Fruit fly (Drosophila melanogaster) whole organism, embryonic: ENCODE measurements around the gene HemK2.

Experiments
- Atf-2 ChIP-seq: fragments of 200-800 bp; sonication (Bioruptor generic); optimal IDR thresholded peaks from 2 replicates; lab custom pipeline; 2016; ENCODE audit warnings: missing biosample characterization, missing genetic modification characterization
- Atf6 ChIP-seq: fragments of 200-800 bp; sonication (Bioruptor generic); IDR thresholded peaks from 2 replicates; pipeline ENCODE4 v1.3.6; 2022; ENCODE audit warnings: missing biosample characterization, missing genetic modification characterization
- Bgb ChIP-seq: fragments of 200-800 bp; sonication (Bioruptor generic); IDR thresholded peaks from 2 replicates; pipeline ENCODE4 v1.3.6; 2022; ENCODE audit warnings: missing biosample characterization, missing genetic modification characterization; ENCODE audit not compliant: partially characterized antibody
- BtbVII ChIP-seq: fragments of 200-800 bp; sonication (Bioruptor generic); optimal IDR thresholded peaks from 3 replicates; lab custom pipeline; 2017; ENCODE audit warnings: missing biosample characterization, mild to moderate bottlenecking, missing genetic modification characterization
- CG10209 ChIP-seq: fragments of 200-800 bp; sonication (Bioruptor generic); optimal IDR thresholded peaks from 3 replicates; lab custom pipeline; 2017; ENCODE audit warnings: missing biosample characterization, mild to moderate bottlenecking, missing genetic modification characterization, missing genetic modification reagents
- CG10959 ChIP-seq: fragments of 200-800 bp; sonication (Bioruptor generic); IDR thresholded peaks from 2 replicates; pipeline ENCODE4 v1.3.6; 2022; ENCODE audit warnings: missing biosample characterization, missing genetic modification characterization
- CG12236 ChIP-seq: fragments of 200-800 bp; sonication (Bioruptor generic); optimal IDR thresholded peaks from 2 replicates; lab custom pipeline; 2016; ENCODE audit warnings: missing biosample characterization, missing genetic modification characterization
- CG14667 ChIP-seq: fragments of 200-800 bp; sonication (Bioruptor generic); IDR thresholded peaks from 2 replicates; pipeline ENCODE4 v1.3.6; 2022; ENCODE audit warnings: missing biosample characterization, missing genetic modification characterization
- CG2120 ChIP-seq: fragments of 200-800 bp; sonication (Bioruptor generic); optimal IDR thresholded peaks from 3 replicates; lab custom pipeline; 2016; ENCODE audit warnings: missing biosample characterization, missing genetic modification characterization
- CG2712 ChIP-seq: fragments of 200-800 bp; optimal IDR thresholded peaks from 3 replicates; lab custom pipeline; 2019; ENCODE audit warnings: missing biosample characterization, mild to moderate bottlenecking, missing genetic modification characterization, moderate library complexity
- CG3065 ChIP-seq: fragments of 200-800 bp; sonication (Bioruptor generic); optimal IDR thresholded peaks from 2 replicates; lab custom pipeline; 2016; ENCODE audit warnings: missing biosample characterization, missing genetic modification characterization
- CG3281 ChIP-seq: fragments of 200-800 bp; sonication (Bioruptor generic); optimal IDR thresholded peaks from 3 replicates; lab custom pipeline; 2017; ENCODE audit warnings: missing biosample characterization, mild to moderate bottlenecking, missing genetic modification characterization
- CG4360 ChIP-seq: fragments of 200-800 bp; sonication (Bioruptor generic); IDR thresholded peaks from 2 replicates; pipeline ENCODE4 v1.3.6; 2022; ENCODE audit warnings: missing biosample characterization, missing genetic modification characterization
- CG6272 ChIP-seq: fragments of 200-800 bp; sonication (Bioruptor generic); IDR thresholded peaks from 2 replicates; pipeline ENCODE4 v1.3.6; 2022; ENCODE audit warnings: missing biosample characterization, missing genetic modification characterization
- CG6654 ChIP-seq: fragments of 200-800 bp; sonication (Bioruptor generic); optimal IDR thresholded peaks from 2 replicates; lab custom pipeline; 2017; ENCODE audit warnings: missing biosample characterization, mild to moderate bottlenecking, missing genetic modification characterization
- CG7556 ChIP-seq: fragments of 200-800 bp; sonication (Bioruptor generic); optimal IDR thresholded peaks from 2 replicates; lab custom pipeline; 2017; ENCODE audit warnings: missing biosample characterization, mild to moderate bottlenecking, missing genetic modification characterization
- CG7839 ChIP-seq: fragments of 200-800 bp; sonication (Bioruptor generic); optimal IDR thresholded peaks from 3 replicates; lab custom pipeline; 2018; ENCODE audit warnings: missing biosample characterization, mild to moderate bottlenecking, missing genetic modification characterization, moderate library complexity
- CG7928 ChIP-seq: fragments of 200-800 bp; sonication (Bioruptor generic); optimal IDR thresholded peaks from 2 replicates; lab custom pipeline; 2017; ENCODE audit warnings: missing biosample characterization, mild to moderate bottlenecking, missing genetic modification characterization
- CG8089 ChIP-seq: fragments of 200-800 bp; sonication (Bioruptor generic); optimal IDR thresholded peaks from 3 replicates; lab custom pipeline; 2016; ENCODE audit warnings: missing biosample characterization, missing genetic modification characterization
- CG8388 ChIP-seq: fragments of 200-800 bp; sonication (Bioruptor generic); optimal IDR thresholded peaks from 2 replicates; lab custom pipeline; 2019; ENCODE audit warnings: missing biosample characterization, mild to moderate bottlenecking, missing genetic modification characterization, moderate library complexity
- CG8924 ChIP-seq: fragments of 200-800 bp; optimal IDR thresholded peaks from 3 replicates; lab custom pipeline; 2019; ENCODE audit warnings: missing biosample characterization, mild to moderate bottlenecking, missing genetic modification characterization, moderate library complexity
- Chrac-16 ChIP-seq: fragments of 200-800 bp; sonication (Bioruptor generic); optimal IDR thresholded peaks from 3 replicates; lab custom pipeline; 2016; ENCODE audit warnings: missing biosample characterization, missing genetic modification characterization
- Ets97D ChIP-seq: fragments of 200-800 bp; sonication (Bioruptor generic); optimal IDR thresholded peaks from 3 replicates; lab custom pipeline; 2016; ENCODE audit warnings: missing biosample characterization, missing genetic modification characterization
- Hmx ChIP-seq: fragments of 200-800 bp; sonication (Bioruptor generic); optimal IDR thresholded peaks from 2 replicates; lab custom pipeline; 2016; ENCODE audit warnings: missing biosample characterization, missing genetic modification characterization
- Myb ChIP-seq: fragments of 200-800 bp; sonication (Bioruptor generic); optimal IDR thresholded peaks from 2 replicates; lab custom pipeline; 2016; ENCODE audit warnings: missing biosample characterization, missing genetic modification characterization
- NC2α ChIP-seq: fragments of 200-800 bp; sonication (Bioruptor generic); optimal IDR thresholded peaks from 2 replicates; lab custom pipeline; 2016; ENCODE audit warnings: missing biosample characterization, missing genetic modification characterization
- NK7.1 ChIP-seq: fragments of 200-800 bp; sonication (Bioruptor generic); optimal IDR thresholded peaks from 3 replicates; lab custom pipeline; 2016; ENCODE audit warnings: missing biosample characterization, missing genetic modification characterization
- Poxn ChIP-seq: fragments of 200-800 bp; sonication (Bioruptor generic); IDR thresholded peaks from 2 replicates; pipeline ENCODE4 v1.3.6; 2022; ENCODE audit warnings: missing biosample characterization, missing genetic modification characterization
- Sin3A ChIP-seq: fragments of >200 bp; optimal IDR thresholded peaks from 2 replicates; lab custom pipeline; 2018
- Spps ChIP-seq: fragments of 200-800 bp; sonication (Bioruptor generic); optimal IDR thresholded peaks from 2 replicates; lab custom pipeline; 2018; ENCODE audit warnings: missing biosample characterization, mild to moderate bottlenecking, missing genetic modification characterization
- corto ChIP-seq: fragments of 200-800 bp; sonication (Bioruptor generic); optimal IDR thresholded peaks from 2 replicates; lab custom pipeline; 2016; ENCODE audit warnings: missing biosample characterization, mild to moderate bottlenecking, missing genetic modification characterization, moderate library complexity
- cwo ChIP-seq: fragments of 200-800 bp; sonication (Bioruptor generic); optimal IDR thresholded peaks from 3 replicates; lab custom pipeline; 2017; ENCODE audit warnings: missing biosample characterization, missing genetic modification characterization, mild to moderate bottlenecking, moderate library complexity, missing genetic modification reagents
- danr ChIP-seq: fragments of 200-800 bp; sonication (Bioruptor generic); IDR thresholded peaks from 2 replicates; pipeline ENCODE4 v1.3.6; 2022; ENCODE audit warnings: missing biosample characterization, missing genetic modification characterization
- dpn ChIP-seq, 2 experiments: fragments of 200-800 bp; sonication (Bioruptor generic); optimal IDR thresholded peaks; 3 replicates each; lab custom pipeline; 2016; ENCODE audit warnings: missing biosample characterization in 2 of 2, missing genetic modification characterization in 2 of 2
- emc ChIP-seq: fragments of 200-800 bp; sonication (Bioruptor generic); optimal IDR thresholded peaks from 2 replicates; lab custom pipeline; 2016; ENCODE audit warnings: missing biosample characterization, missing genetic modification characterization
- ewg ChIP-seq: fragments of 200-800 bp; sonication (Bioruptor generic); optimal IDR thresholded peaks from 3 replicates; lab custom pipeline; 2017; ENCODE audit warnings: mild to moderate bottlenecking, missing biosample characterization, missing genetic modification reagents, missing genetic modification characterization
- fu2 ChIP-seq: fragments of 200-800 bp; sonication (Bioruptor generic); optimal IDR thresholded peaks from 2 replicates; lab custom pipeline; 2016; ENCODE audit warnings: missing biosample characterization, missing genetic modification characterization
- gcm ChIP-seq: fragments of 200-800 bp; sonication (Bioruptor generic); optimal IDR thresholded peaks from 2 replicates; lab custom pipeline; 2019; ENCODE audit warnings: missing biosample characterization, mild to moderate bottlenecking, missing genetic modification characterization, moderate library complexity
- hbn ChIP-seq: fragments of 200-800 bp; sonication (Bioruptor generic); IDR thresholded peaks from 2 replicates; pipeline ENCODE4 v1.3.6; 2022; ENCODE audit warnings: missing biosample characterization, missing genetic modification characterization; ENCODE audit not compliant: partially characterized antibody
- her ChIP-seq: fragments of 200-800 bp; sonication (Bioruptor generic); optimal IDR thresholded peaks from 2 replicates; lab custom pipeline; 2016; ENCODE audit warnings: missing biosample characterization, missing genetic modification characterization
- kni ChIP-seq: fragments of 200-800 bp; sonication (Bioruptor generic); optimal IDR thresholded peaks from 3 replicates; lab custom pipeline; 2017; ENCODE audit warnings: mild to moderate bottlenecking, missing biosample characterization, missing genetic modification reagents, missing genetic modification characterization
- maf-S ChIP-seq: fragments of 200-800 bp; sonication (Bioruptor generic); optimal IDR thresholded peaks from 2 replicates; lab custom pipeline; 2016; ENCODE audit warnings: missing biosample characterization, missing genetic modification characterization
- nmo ChIP-seq: fragments of 200-800 bp; sonication (Bioruptor generic); optimal IDR thresholded peaks from 2 replicates; lab custom pipeline; 2018; ENCODE audit warnings: missing biosample characterization, mild to moderate bottlenecking, missing genetic modification characterization, moderate library complexity
- onecut ChIP-seq: fragments of 200-800 bp; sonication (Bioruptor generic); IDR thresholded peaks from 2 replicates; pipeline ENCODE4 v1.3.6; 2022; ENCODE audit warnings: missing biosample characterization, missing genetic modification characterization
- pb ChIP-seq: fragments of 200-800 bp; sonication (Bioruptor generic); optimal IDR thresholded peaks from 3 replicates; lab custom pipeline; 2016; ENCODE audit warnings: missing biosample characterization, missing genetic modification characterization
- sr ChIP-seq: fragments of 200-800 bp; sonication (Bioruptor generic); IDR thresholded peaks from 3 replicates; pipeline ENCODE4 v1.3.6; 2022; ENCODE audit warnings: missing biosample characterization, missing genetic modification characterization
- trh ChIP-seq: fragments of 200-800 bp; sonication (Bioruptor generic); optimal IDR thresholded peaks from 2 replicates; lab custom pipeline; 2016; ENCODE audit warnings: missing biosample characterization, missing genetic modification characterization
- ttk ChIP-seq: fragments of 200-800 bp; sonication (Bioruptor generic); IDR thresholded peaks from 2 replicates; pipeline ENCODE4 v2.1.2; 2022; ENCODE audit warnings: missing biosample characterization, missing genetic modification characterization
- twi ChIP-seq: fragments of 200-800 bp; optimal IDR thresholded peaks from 2 replicates; lab custom pipeline; 2019; ENCODE audit warnings: missing biosample characterization, mild to moderate bottlenecking, missing genetic modification characterization, moderate library complexity
- vfl ChIP-seq: fragments of 200-800 bp; sonication (Bioruptor generic); optimal IDR thresholded peaks from 2 replicates; lab custom pipeline; 2016; ENCODE audit warnings: missing biosample characterization, missing genetic modification characterization
- vnd ChIP-seq: fragments of 200-800 bp; sonication (Bioruptor generic); IDR thresholded peaks from 3 replicates; pipeline ENCODE4 v1.3.6; 2022; ENCODE audit warnings: missing biosample characterization, missing genetic modification characterization; ENCODE audit not compliant: partially characterized antibody

Gene HemK2

dm6 chr2L:2769476-2770185, 10.2 kb upstream of the HemK2 start, which contains the start of the genes colt and HINT1 (continued):
- TF ChIP-seq maf-S (GFP tag; lab: Kevin White, UChicago) (no peak), CG8089 (GFP tag; lab: Kevin White, UChicago) (no peak), CG2712 (peak; percentile 54), CG12236 (GFP tag; lab: Kevin White, UChicago) (no peak), CG8924 (peak; percentile 75), Chrac-16 (GFP tag; lab: Kevin White, UChicago) (no peak), NK7.1 (GFP tag; lab: Kevin White, UChicago) (no peak), onecut (no peak), CG10209 (GFP tag; lab: Kevin White, UChicago) (no peak), vfl (no peak), CG3281 (GFP tag; lab: Kevin White, UChicago) (peak; percentile 43), Atf6 (GFP tag; lab: Robert Waterston, UW) (no peak), Bgb (GFP tag; lab: Robert Waterston, UW) (no peak), CG4360 (GFP tag; lab: Robert Waterston, UW) (no peak), nmo (GFP tag; lab: Kevin White, UChicago) (peak; percentile 58), CG7556 (GFP tag; lab: Kevin White, UChicago) (no peak), CG2120 (GFP tag; lab: Kevin White, UChicago) (peak; percentile 31), Myb (peak; percentile 28), gcm (no peak), sr (no peak), trh (GFP tag; lab: Kevin White, UChicago) (no peak), hbn (GFP tag; lab: Robert Waterston, UW) (no peak), CG6272 (GFP tag; lab: Robert Waterston, UW) (no peak), vnd (GFP tag; lab: Robert Waterston, UW) (no peak), corto (no peak), CG3065 (GFP tag; lab: Kevin White, UChicago) (no peak), ttk (GFP tag; lab: Robert Waterston, UW) (no peak), pb (GFP tag; lab: Kevin White, UChicago) (no peak), danr (GFP tag; lab: Robert Waterston, UW) (no peak), Atf-2 (GFP tag; lab: Kevin White, UChicago) (no peak), CG8388 (GFP tag; lab: Kevin White, UChicago) (no peak), emc (GFP tag; lab: Kevin White, UChicago) (no peak), Hmx (GFP tag; lab: Kevin White, UChicago) (no peak), NC2α (GFP tag; lab: Kevin White, UChicago) (no peak), CG10959 (GFP tag; lab: Robert Waterston, UW) (no peak), CG6654 (GFP tag; lab: Kevin White, UChicago) (no peak), Poxn (GFP tag; lab: Robert Waterston, UW) (no peak), Ets97D (GFP tag; lab: Kevin White, UChicago) (peak; percentile 45), twi (tag; lab: Kevin White, UChicago) (peak; percentile 46), ewg (GFP tag; lab: Kevin White, UChicago) (no peak), Spps (tag; lab: Kevin White, UChicago) (no peak), CG14667 (no peak), her (GFP tag; lab: Kevin White, UChicago) (peak; percentile 99), Sin3A (peak; percentile 78), cwo (no peak), CG7928 (GFP tag; lab: Kevin White, UChicago) (no peak), kni (peak; percentile 6), CG7839 (tag; lab: Kevin White, UChicago) (peak; percentile 40), dpn (GFP tag; optimal IDR thresholded peaks at IDR 0.05; lab: Kevin White, UChicago) (no peak), BtbVII (GFP tag; lab: Kevin White, UChicago) (no peak), fu2 (no peak)
